Fruit fly (Drosophila melanogaster): Measurements from ENCODE around the gene kst.

kst gene

dm6 chr3L:3300345-3300744, 36.3 kb upstream of the kst start (continued):
- TF ChIP-seq Eip75B (GFP tag; optimal IDR thresholded peaks at IDR 0.05) (no peak), CG11762 (GFP tag; optimal IDR thresholded peaks at IDR 0.05; ENCODE audit: insufficient read depth) (peak; percentile 14), Sox15 (GFP tag; optimal IDR thresholded peaks at IDR 0.05) (no peak), CG4318 (GFP tag; optimal IDR thresholded peaks at IDR 0.05) (no peak), CG16779 (tag; optimal IDR thresholded peaks at IDR 0.05) (no peak), esn (GFP tag; optimal IDR thresholded peaks at IDR 0.05) (peak; percentile 71), Sox102F (GFP tag; optimal IDR thresholded peaks at IDR 0.05) (peak; percentile 69), pdm3 (GFP tag; optimal IDR thresholded peaks at IDR 0.05) (peak; percentile 33), fkh (GFP tag; optimal IDR thresholded peaks at IDR 0.05) (no peak), CG7368 (GFP tag; optimal IDR thresholded peaks at IDR 0.05) (peak; percentile 42), OdsH (GFP tag; optimal IDR thresholded peaks at IDR 0.05) (peak; percentile 39), Eip93F (GFP tag; optimal IDR thresholded peaks at IDR 0.05) (no peak), acj6 (GFP tag; optimal IDR thresholded peaks at IDR 0.05) (peak; percentile 13), Blimp-1 (GFP tag; optimal IDR thresholded peaks at IDR 0.05) (peak; percentile 12), spab (GFP tag; optimal IDR thresholded peaks at IDR 0.05) (no peak), lz (GFP tag; optimal IDR thresholded peaks at IDR 0.05) (peak; percentile 67), CG1621 (tag; optimal IDR thresholded peaks at IDR 0.05) (no peak), dsx (GFP tag; optimal IDR thresholded peaks at IDR 0.05; ENCODE audit: poor library complexity, severe bottlenecking) (no peak), net (GFP tag; optimal IDR thresholded peaks at IDR 0.05) (peak; percentile 34), CG11902 (GFP tag; optimal IDR thresholded peaks at IDR 0.05) (peak; percentile 43), fd85E (GFP tag; optimal IDR thresholded peaks at IDR 0.05) (no peak), Smox (GFP tag; optimal IDR thresholded peaks at IDR 0.05) (peak; percentile 50), CG8632 (GFP tag; optimal IDR thresholded peaks at IDR 0.05) (no peak), Hr4 (GFP tag; optimal IDR thresholded peaks at IDR 0.05) (peak; percentile 53), svp (GFP tag) (peak; percentile 84)

dm6 chr3L:3301171-3301738, 35.4 kb upstream of the kst start:
- TF ChIP-seq ss (GFP tag; optimal IDR thresholded peaks at IDR 0.05) (no peak), Hr38 (GFP tag; optimal IDR thresholded peaks at IDR 0.05) (no peak), OdsH (GFP tag; optimal IDR thresholded peaks at IDR 0.05) (peak; percentile 63), Sox102F (GFP tag; optimal IDR thresholded peaks at IDR 0.05) (no peak), CG11294 (GFP tag; IDR thresholded peaks at IDR 0.05) (peak; percentile 43; the same call in 1 of the 2 replicates), CG6854 (GFP tag; optimal IDR thresholded peaks at IDR 0.05) (no peak), CG16779 (tag; optimal IDR thresholded peaks at IDR 0.05) (no peak), CG9139 (GFP tag; optimal IDR thresholded peaks at IDR 0.05) (no peak), CG8319 (GFP tag; optimal IDR thresholded peaks at IDR 0.05) (no peak), CG1621 (tag; optimal IDR thresholded peaks at IDR 0.05) (no peak), fkh (GFP tag; optimal IDR thresholded peaks at IDR 0.05) (peak; percentile 92), CG6276 (GFP tag; optimal IDR thresholded peaks at IDR 0.05) (peak; percentile 77), fd85E (GFP tag; optimal IDR thresholded peaks at IDR 0.05) (no peak), Blimp-1 (GFP tag; optimal IDR thresholded peaks at IDR 0.05) (no peak), net (GFP tag; optimal IDR thresholded peaks at IDR 0.05) (peak; percentile 39), CG11902 (GFP tag; optimal IDR thresholded peaks at IDR 0.05) (no peak), CG6808 (GFP tag; optimal IDR thresholded peaks at IDR 0.05) (no peak), lz (GFP tag; optimal IDR thresholded peaks at IDR 0.05) (peak; percentile 17), Met (GFP tag; optimal IDR thresholded peaks at IDR 0.05) (peak; percentile 32), CG11762 (GFP tag; optimal IDR thresholded peaks at IDR 0.05; ENCODE audit: insufficient read depth) (no peak), Hr39 (GFP tag; optimal IDR thresholded peaks at IDR 0.05) (peak; percentile 16), Eip93F (GFP tag; optimal IDR thresholded peaks at IDR 0.05) (no peak), Sox14 (GFP tag; optimal IDR thresholded peaks at IDR 0.05) (peak; percentile 45), CG10631 (GFP tag; optimal IDR thresholded peaks at IDR 0.05) (peak; percentile 29), Gug (GFP tag; IDR thresholded peaks at IDR 0.05) (peak; percentile 59), Eip78C (GFP tag) (peak; percentile 61), Sox15 (GFP tag; optimal IDR thresholded peaks at IDR 0.05) (no peak), svp (GFP tag) (peak; percentile 62), achi (GFP tag; optimal IDR thresholded peaks at IDR 0.05) (peak; percentile 42), Eip75B (GFP tag; optimal IDR thresholded peaks at IDR 0.05) (peak; percentile 19), fd59A (GFP tag; optimal IDR thresholded peaks at IDR 0.05) (no peak), CG32006 (GFP tag; optimal IDR thresholded peaks at IDR 0.05) (peak; percentile 74), CG6163 (GFP tag; IDR thresholded peaks at IDR 0.05) (peak; percentile 59; the same call in 2 of the 3 replicates), CG6792 (GFP tag; optimal IDR thresholded peaks at IDR 0.05) (peak; percentile 24), CG8632 (GFP tag; optimal IDR thresholded peaks at IDR 0.05) (no peak), dsx (GFP tag; optimal IDR thresholded peaks at IDR 0.05; ENCODE audit: poor library complexity, severe bottlenecking) (no peak), CG3919 (GFP tag; optimal IDR thresholded peaks at IDR 0.05) (peak; percentile 36), pdm3 (GFP tag; optimal IDR thresholded peaks at IDR 0.05) (peak; percentile 52), spab (GFP tag; optimal IDR thresholded peaks at IDR 0.05) (no peak), CG8119 (GFP tag; IDR thresholded peaks at IDR 0.05) (peak; percentile 80)

All from whole organism, prepupa.